Fruit fly (Drosophila melanogaster): ENCODE results near the gene CG13312.
A peak's percentile ranks its signal among the peaks of the same experiment; 100 is the strongest.

Gene CG13312

DNA sequence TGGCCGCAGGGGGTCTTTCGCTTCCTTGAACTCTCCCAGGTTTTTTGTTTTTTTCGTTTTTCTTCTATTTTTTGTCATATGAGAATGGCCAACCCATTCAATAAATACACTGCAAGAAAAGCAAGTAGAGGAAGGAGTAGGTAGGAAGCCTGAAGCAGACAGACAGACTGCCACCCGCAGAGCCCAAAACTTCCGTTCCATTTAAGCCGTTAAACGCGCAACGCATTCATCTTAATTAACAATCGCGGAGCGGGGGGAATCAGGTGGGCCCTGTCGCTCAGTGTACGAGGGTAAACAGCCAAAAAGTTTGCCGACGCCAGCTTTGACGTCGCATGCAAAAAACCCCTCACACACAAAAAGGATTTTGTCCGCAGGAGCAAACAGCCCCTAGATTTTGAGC lies 45.9 kb upstream of the CG13312 start (continued):
- TF ChIP-seq so (GFP tag; IDR thresholded peaks at IDR 0.05) (peak; percentile 60; the same call in 1 of the 3 replicates), CG30020 (tag; optimal IDR thresholded peaks at IDR 0.05) (no peak), Dip3 (GFP tag; optimal IDR thresholded peaks at IDR 0.05) (no peak), CG3163 (GFP tag; optimal IDR thresholded peaks at IDR 0.05) (no peak), Spps (tag; optimal IDR thresholded peaks at IDR 0.05) (no peak), al (GFP tag; IDR thresholded peaks at IDR 0.05) (no peak), sisA (GFP tag; IDR thresholded peaks at IDR 0.05) (peak; percentile 55; the same call in 1 of the 2 replicates), CG2116 (GFP tag; optimal IDR thresholded peaks at IDR 0.05) (no peak), tgo (GFP tag; IDR thresholded peaks at IDR 0.05) (peak; percentile 43; the same call in 2 of the 3 replicates), ash1 (GFP tag; optimal IDR thresholded peaks at IDR 0.05) (no peak), ham (GFP tag; IDR thresholded peaks at IDR 0.05) (no peak), insv (GFP tag; optimal IDR thresholded peaks at IDR 0.05) (no peak), CG2129 (GFP tag; IDR thresholded peaks at IDR 0.05; ENCODE audit: partially characterized antibody) (no peak), lov (optimal IDR thresholded peaks at IDR 0.05) (no peak), lov (GFP tag; IDR thresholded peaks at IDR 0.05) (no peak), CG1603 (tag; optimal IDR thresholded peaks at IDR 0.05) (peak; percentile 56), CG13894 (tag; optimal IDR thresholded peaks at IDR 0.05) (no peak), Atf3 (GFP tag; optimal IDR thresholded peaks at IDR 0.05) (no peak), H2.0 (GFP tag; IDR thresholded peaks at IDR 0.05) (peak; percentile 47; the same call in 1 of the 2 replicates), dati (GFP tag; IDR thresholded peaks at IDR 0.05) (no peak), H15 (GFP tag; IDR thresholded peaks at IDR 0.05) (peak; percentile 57; the same call in 2 of the 3 replicates), pan (optimal IDR thresholded peaks at IDR 0.05) (no peak), pan (GFP tag; optimal IDR thresholded peaks at IDR 0.05 in 1 of 2, IDR thresholded peaks at IDR 0.05 in 1 of 2) (peak in 1 of 2 experiments; percentile 66), CG12236 (GFP tag; optimal IDR thresholded peaks at IDR 0.05) (no peak), kah (GFP tag; optimal IDR thresholded peaks at IDR 0.05) (no peak), Neu2 (GFP tag; optimal IDR thresholded peaks at IDR 0.05; ENCODE audit: borderline replicate concordance) (no peak), CG1233 (GFP tag; optimal IDR thresholded peaks at IDR 0.05) (no peak), Oaz (GFP tag; IDR thresholded peaks at IDR 0.05) (peak; percentile 30; the same call in 1 of the 2 replicates), Aef1 (GFP tag; IDR thresholded peaks at IDR 0.05) (peak; percentile 35), CG9932 (GFP tag; IDR thresholded peaks at IDR 0.05) (peak; percentile 49), CG11560 (tag; IDR thresholded peaks at IDR 0.05) (no peak), fd102C (GFP tag; optimal IDR thresholded peaks at IDR 0.05) (no peak), lab (GFP tag; optimal IDR thresholded peaks at IDR 0.05) (peak; percentile 51), ind (GFP tag; optimal IDR thresholded peaks at IDR 0.05) (peak; percentile 29), yki (optimal IDR thresholded peaks at IDR 0.05) (no peak), sc (optimal IDR thresholded peaks at IDR 0.05) (no peak), sc (GFP tag; optimal IDR thresholded peaks at IDR 0.05) (no peak), sim (GFP tag; IDR thresholded peaks at IDR 0.05) (0 out of 2 replicates have a peak, but pooled peaks have one; percentile 10), salm (tag; optimal IDR thresholded peaks at IDR 0.05) (no peak), CG2120 (GFP tag; optimal IDR thresholded peaks at IDR 0.05) (peak; percentile 38), lmd (GFP tag; IDR thresholded peaks at IDR 0.05) (peak; percentile 47), PHDP (tag; optimal IDR thresholded peaks at IDR 0.05) (peak; percentile 20), CG4820 (GFP tag; optimal IDR thresholded peaks at IDR 0.05) (no peak), CG18619 (GFP tag; optimal IDR thresholded peaks at IDR 0.05) (no peak), CG8359 (GFP tag; optimal IDR thresholded peaks at IDR 0.05; ENCODE audit: borderline replicate concordance) (no peak), klu (GFP tag; IDR thresholded peaks at IDR 0.05) (no peak), az2 (GFP tag; optimal IDR thresholded peaks at IDR 0.05) (no peak), E2f2 (GFP tag; IDR thresholded peaks at IDR 0.05) (0 out of 2 replicates have a peak, but pooled peaks have one; percentile 25), grau (tag; optimal IDR thresholded peaks at IDR 0.05) (peak; percentile 45), pum (GFP tag; optimal IDR thresholded peaks at IDR 0.05) (peak; percentile 11), cas (GFP tag; IDR thresholded peaks at IDR 0.05) (no peak), Hr51 (GFP tag; optimal IDR thresholded peaks at IDR 0.05) (peak in 1 of 2 experiments; percentile 32), CG2875 (GFP tag; optimal IDR thresholded peaks at IDR 0.05) (no peak)
